Fruit fly (Drosophila melanogaster) whole organism, embryonic: ENCODE data around the gene CG15725.

Source experiments
- Awh ChIP-seq: fragments of 200-800 bp; sonication (Bioruptor generic); IDR thresholded peaks from 2 replicates; pipeline ENCODE4, ENCODE4 v1.3.6; 2022; ENCODE audit warnings: missing biosample characterization, missing genetic modification characterization
- Bgb ChIP-seq: fragments of 200-800 bp; sonication (Bioruptor generic); IDR thresholded peaks from 2 replicates; pipeline ENCODE4 v1.3.6; 2022; ENCODE audit warnings: missing biosample characterization, missing genetic modification characterization; ENCODE audit not compliant: partially characterized antibody
- CG11456 ChIP-seq: fragments of 200-800 bp; sonication (Bioruptor generic); IDR thresholded peaks from 3 replicates; pipeline ENCODE4 v1.3.6; 2022; ENCODE audit warnings: missing biosample characterization, missing genetic modification characterization
- CG11504 ChIP-seq: fragments of 200-800 bp; sonication (Bioruptor generic); optimal IDR thresholded peaks from 3 replicates; lab custom pipeline; 2019; ENCODE audit warnings: missing biosample characterization, mild to moderate bottlenecking, missing genetic modification characterization, moderate library complexity
- CG11560 ChIP-seq: fragments of 200-800 bp; sonication (Bioruptor generic); IDR thresholded peaks from 3 replicates; pipeline ENCODE4 v1.3.6; 2022; ENCODE audit warnings: missing biosample characterization, missing genetic modification characterization
- CG11696 ChIP-seq: fragments of 200-800 bp; sonication (Bioruptor generic); IDR thresholded peaks from 2 replicates; pipeline ENCODE4 v1.3.6; 2022; ENCODE audit warnings: missing biosample characterization, missing genetic modification characterization
- CG14050 ChIP-seq: fragments of 200-800 bp; sonication (Bioruptor generic); IDR thresholded peaks from 3 replicates; pipeline ENCODE4 v1.3.6; 2022; ENCODE audit warnings: missing biosample characterization, missing genetic modification characterization
- CG15514 ChIP-seq: fragments of 200-800 bp; sonication (Bioruptor generic); optimal IDR thresholded peaks from 3 replicates; lab custom pipeline; 2017; ENCODE audit warnings: missing biosample characterization, missing genetic modification characterization, mild to moderate bottlenecking, moderate library complexity, missing genetic modification reagents
- CG15601 ChIP-seq: fragments of 200-800 bp; sonication (Bioruptor generic); optimal IDR thresholded peaks from 3 replicates; lab custom pipeline; 2019; ENCODE audit warnings: missing biosample characterization, mild to moderate bottlenecking, missing genetic modification characterization, moderate library complexity
- CG1602 ChIP-seq: fragments of 200-800 bp; sonication (Bioruptor generic); optimal IDR thresholded peaks from 3 replicates; lab custom pipeline; 2016; ENCODE audit warnings: missing biosample characterization, missing genetic modification characterization
- CG16815 ChIP-seq: fragments of 200-800 bp; sonication (Bioruptor generic); optimal IDR thresholded peaks from 3 replicates; lab custom pipeline; 2017; ENCODE audit warnings: missing biosample characterization, mild to moderate bottlenecking, missing genetic modification characterization
- CG17328 ChIP-seq: fragments of 200-800 bp; sonication (Bioruptor generic); IDR thresholded peaks from 2 replicates; pipeline ENCODE4 v1.3.6; 2022; ENCODE audit warnings: missing biosample characterization, missing genetic modification characterization
- CG17802 ChIP-seq: fragments of 200-800 bp; sonication (Bioruptor generic); optimal IDR thresholded peaks from 2 replicates; lab custom pipeline; 2018; ENCODE audit warnings: missing biosample characterization, mild to moderate bottlenecking, missing genetic modification characterization, moderate library complexity
- CG1832 ChIP-seq: fragments of 200-800 bp; sonication (Bioruptor generic); optimal IDR thresholded peaks from 2 replicates; lab custom pipeline; 2017; ENCODE audit warnings: missing biosample characterization, mild to moderate bottlenecking, missing genetic modification characterization, inconsistent platforms
- CG2199 ChIP-seq: fragments of 200-800 bp; sonication (Bioruptor generic); IDR thresholded peaks from 3 replicates; pipeline ENCODE4 v1.3.6; 2022; ENCODE audit warnings: missing biosample characterization, missing genetic modification characterization
- CG2202 ChIP-seq: fragments of 200-800 bp; sonication (Bioruptor generic); optimal IDR thresholded peaks from 2 replicates; lab custom pipeline; 2018; ENCODE audit warnings: missing biosample characterization, mild to moderate bottlenecking, missing genetic modification characterization
- CG32532 ChIP-seq: fragments of 200-800 bp; sonication (Bioruptor generic); IDR thresholded peaks from 2 replicates; pipeline ENCODE4 v1.3.6; 2022; ENCODE audit warnings: missing biosample characterization, missing genetic modification characterization
- CG34376 ChIP-seq: fragments of 200-800 bp; sonication (Bioruptor generic); optimal IDR thresholded peaks from 2 replicates; lab custom pipeline; 2018; ENCODE audit warnings: missing biosample characterization, mild to moderate bottlenecking, missing genetic modification characterization
- CG34422 ChIP-seq: fragments of 200-800 bp; sonication (Bioruptor generic); IDR thresholded peaks from 3 replicates; pipeline ENCODE4 v1.3.6; 2022; ENCODE audit warnings: missing biosample characterization, missing genetic modification characterization
- CG3838 ChIP-seq: fragments of 200-800 bp; sonication (Bioruptor generic); optimal IDR thresholded peaks from 3 replicates; lab custom pipeline; 2016; ENCODE audit warnings: missing biosample characterization, missing genetic modification characterization
- CG4282 ChIP-seq: fragments of 200-800 bp; sonication (Bioruptor generic); optimal IDR thresholded peaks from 2 replicates; lab custom pipeline; 2016; ENCODE audit warnings: missing biosample characterization, missing genetic modification characterization
- CG4424 ChIP-seq: fragments of 200-800 bp; sonication (Bioruptor generic); optimal IDR thresholded peaks from 3 replicates; lab custom pipeline; 2016; ENCODE audit warnings: missing biosample characterization, missing genetic modification characterization
- CG4617 ChIP-seq: fragments of 200-800 bp; sonication (Bioruptor generic); optimal IDR thresholded peaks from 3 replicates; lab custom pipeline; 2016; ENCODE audit warnings: missing biosample characterization, missing genetic modification characterization, borderline replicate concordance
- CG6254 ChIP-seq: fragments of 200-800 bp; sonication (Bioruptor generic); optimal IDR thresholded peaks from 3 replicates; lab custom pipeline; 2017; ENCODE audit warnings: mild to moderate bottlenecking, missing biosample characterization, missing genetic modification reagents, missing genetic modification characterization
- CG8765 ChIP-seq: fragments of 200-800 bp; sonication (Bioruptor generic); IDR thresholded peaks from 2 replicates; pipeline ENCODE4 v1.3.6; 2022; ENCODE audit warnings: missing biosample characterization, missing genetic modification characterization
- CG8924 ChIP-seq: fragments of 200-800 bp; optimal IDR thresholded peaks from 3 replicates; lab custom pipeline; 2019; ENCODE audit warnings: missing biosample characterization, mild to moderate bottlenecking, missing genetic modification characterization, moderate library complexity
- CHES-1-like ChIP-seq: fragments of 200-800 bp; sonication (Bioruptor generic); optimal IDR thresholded peaks from 2 replicates; lab custom pipeline; 2016; ENCODE audit warnings: missing biosample characterization, missing genetic modification characterization
- GATAe ChIP-seq: fragments of 200-800 bp; sonication (Bioruptor generic); conservative IDR thresholded peaks from 2 replicates; pipeline ENCODE4 v1.3.6; 2022; ENCODE audit warnings: missing biosample characterization, missing genetic modification characterization
- HLHmδ ChIP-seq: fragments of 200-800 bp; sonication (Bioruptor generic); optimal IDR thresholded peaks from 2 replicates; lab custom pipeline; 2018; ENCODE audit warnings: missing biosample characterization, mild to moderate bottlenecking, missing genetic modification characterization, moderate library complexity
- Hr39 ChIP-seq: fragments of >200 bp; optimal IDR thresholded peaks from 2 replicates; lab custom pipeline; 2017
- Lim3 ChIP-seq: fragments of 200-800 bp; sonication (Bioruptor generic); IDR thresholded peaks from 2 replicates; pipeline ENCODE4 v1.3.6; 2022; ENCODE audit warnings: missing biosample characterization, missing genetic modification characterization
- Xrp1 ChIP-seq: fragments of 200-800 bp; sonication (Bioruptor generic); IDR thresholded peaks from 2 replicates; pipeline ENCODE4 v1.3.6; 2022; ENCODE audit warnings: missing biosample characterization, missing genetic modification characterization
- YL-1 ChIP-seq: fragments of 200-800 bp; sonication (Bioruptor generic); optimal IDR thresholded peaks from 3 replicates; lab custom pipeline; 2017; ENCODE audit warnings: missing biosample characterization, mild to moderate bottlenecking, missing genetic modification characterization
- bigmax ChIP-seq: fragments of 200-800 bp; sonication (Bioruptor generic); optimal IDR thresholded peaks from 2 replicates; lab custom pipeline; 2018; ENCODE audit warnings: missing biosample characterization, mild to moderate bottlenecking, missing genetic modification characterization
- crol ChIP-seq: fragments of 200-800 bp; sonication (Bioruptor generic); IDR thresholded peaks from 2 replicates; pipeline ENCODE4 v1.3.6; 2022; ENCODE audit warnings: missing biosample characterization, missing genetic modification characterization
- gce ChIP-seq: fragments of 200-800 bp; sonication (Bioruptor generic); IDR thresholded peaks from 3 replicates; pipeline ENCODE4 v1.3.6; 2022; ENCODE audit warnings: missing biosample characterization, missing genetic modification characterization
- jigr1 ChIP-seq: fragments of 200-800 bp; sonication (Bioruptor generic); IDR thresholded peaks from 3 replicates; pipeline ENCODE4 v1.3.6; 2022; ENCODE audit warnings: missing biosample characterization, missing genetic modification characterization
- kay ChIP-seq: fragments of 200-800 bp; sonication (Bioruptor generic); optimal IDR thresholded peaks from 2 replicates; lab custom pipeline; 2016; ENCODE audit warnings: missing biosample characterization, missing genetic modification characterization
- lmd ChIP-seq: fragments of 200-800 bp; sonication (Bioruptor generic); IDR thresholded peaks from 2 replicates; pipeline ENCODE4 v1.3.6; 2022; ENCODE audit warnings: missing biosample characterization, missing genetic modification characterization
- mirr ChIP-seq: fragments of 200-800 bp; sonication (Bioruptor generic); optimal IDR thresholded peaks from 3 replicates; lab custom pipeline; 2018; ENCODE audit warnings: missing biosample characterization, mild to moderate bottlenecking, missing genetic modification characterization
- oc ChIP-seq: fragments of 200-800 bp; sonication (Bioruptor generic); optimal IDR thresholded peaks from 2 replicates; lab custom pipeline; 2018; ENCODE audit warnings: missing biosample characterization, mild to moderate bottlenecking, missing genetic modification characterization, moderate library complexity
- org-1 ChIP-seq: fragments of 200-800 bp; sonication (Bioruptor generic); optimal IDR thresholded peaks from 2 replicates; lab custom pipeline; 2017; ENCODE audit warnings: missing biosample characterization, missing genetic modification characterization
- pho ChIP-seq: fragments of 200-800 bp; sonication (Bioruptor generic); optimal IDR thresholded peaks from 2 replicates; lab custom pipeline; 2016; ENCODE audit warnings: missing biosample characterization, missing genetic modification characterization
- psq ChIP-seq: fragments of 200-800 bp; sonication (Bioruptor generic); optimal IDR thresholded peaks from 2 replicates; lab custom pipeline; 2017; ENCODE audit warnings: missing biosample characterization, missing genetic modification characterization
- sens ChIP-seq: fragments of 200-800 bp; sonication (Bioruptor generic); peaks from one replicate; lab custom pipeline; 2016; ENCODE audit warnings: missing biosample characterization, missing genetic modification characterization
- seq ChIP-seq: fragments of 200-800 bp; sonication (Bioruptor generic); IDR thresholded peaks from 2 replicates; pipeline ENCODE4 v1.3.6; 2022; ENCODE audit warnings: missing biosample characterization, missing genetic modification characterization

CG15725 gene

dm6 chrX:12665112-12665795 is 40.4 kb upstream of the CG15725 start (continued):
- TF ChIP-seq sens (GFP tag; lab: Kevin White, UChicago) (peak; percentile 91), crol (peak; percentile 97), Lim3 (GFP tag; lab: Robert Waterston, UW) (0 out of 2 replicates have a peak, but pooled peaks have one; percentile 66), CG32532 (peak; percentile 91), CG3838 (GFP tag; lab: Kevin White, UChicago) (peak; percentile 58), CG11696 (GFP tag; lab: Robert Waterston, UW) (peak; percentile 81), CG17328 (peak; percentile 95), CG6254 (peak; percentile 75), CG11456 (GFP tag; lab: Robert Waterston, UW) (peak; percentile 92), CG11560 (peak; percentile 79), YL-1 (GFP tag; lab: Kevin White, UChicago) (peak; percentile 59), psq (GFP tag; lab: Kevin White, UChicago) (peak; percentile 60), CG16815 (GFP tag; lab: Kevin White, UChicago) (peak; percentile 89), Awh (GFP tag; lab: Robert Waterston, UW) (peak; percentile 91), CG8924 (tag; lab: Kevin White, UChicago) (peak; percentile 89), kay (GFP tag; lab: Kevin White, UChicago) (peak; percentile 69), lmd (GFP tag; lab: Robert Waterston, UW) (peak; percentile 91), CG34376 (GFP tag; lab: Kevin White, UChicago) (peak; percentile 44), CHES-1-like (GFP tag; lab: Kevin White, UChicago) (no peak), CG1602 (GFP tag; lab: Kevin White, UChicago) (peak; percentile 86), CG11504 (peak; percentile 91), CG2202 (tag; lab: Kevin White, UChicago) (peak; percentile 80), jigr1 (GFP tag; lab: Robert Waterston, UW) (no peak; the same call in 2 of the 3 replicates), CG4282 (GFP tag; lab: Kevin White, UChicago) (no peak), CG15601 (tag; lab: Kevin White, UChicago) (peak; percentile 80), CG15514 (GFP tag; lab: Kevin White, UChicago) (peak; percentile 59), pho (GFP tag; lab: Kevin White, UChicago) (peak; percentile 3), Xrp1 (GFP tag; lab: Robert Waterston, UW) (peak; percentile 95), CG8765 (GFP tag; lab: Robert Waterston, UW) (peak; percentile 79), CG1832 (GFP tag; lab: Kevin White, UChicago) (peak; percentile 93), mirr (peak; percentile 79), Hr39 (lab: Kevin White, UChicago) (no peak), gce (GFP tag; lab: Robert Waterston, UW) (peak; percentile 83), CG2199 (GFP tag; lab: Robert Waterston, UW) (peak; percentile 76; the same call in 1 of the 3 replicates), GATAe (GFP tag; lab: Robert Waterston, UW) (peak; percentile 75), CG14050 (GFP tag; lab: Robert Waterston, UW) (peak; percentile 87), HLHmδ (no peak), seq (peak; percentile 91), CG4424 (GFP tag; lab: Kevin White, UChicago) (peak; percentile 83), CG4617 (GFP tag; lab: Kevin White, UChicago) (peak; percentile 49), oc (tag; lab: Kevin White, UChicago) (peak; percentile 71), bigmax (GFP tag; lab: Kevin White, UChicago) (peak; percentile 5), org-1 (GFP tag; lab: Kevin White, UChicago) (peak; percentile 85), CG17802 (tag; lab: Kevin White, UChicago) (peak; percentile 71), CG34422 (peak; percentile 92), Bgb (GFP tag; lab: Robert Waterston, UW) (peak; percentile 39; the same call in 1 of the 2 replicates)
